Worm (Caenorhabditis elegans) whole organism, young adult: ENCODE measurements around the gene ptr-6.

ENCODE experiments used
- B0019.2 ChIP-seq: fragments of 200-800 bp; sonication (Bioruptor generic); conservative IDR thresholded peaks from 2 replicates; pipeline ENCODE4 v1.3.6; 2022; ENCODE audit warnings: missing genetic modification reagents, missing genetic modification characterization, missing compliant biosample characterization
- T07F8.4 ChIP-seq: sonication (generic microtip); optimal IDR thresholded peaks from 2 replicates; lab custom pipeline; 2016; ENCODE audit warnings: mild to moderate bottlenecking, missing genetic modification characterization, moderate library complexity, missing compliant biosample characterization
- akir-1 ChIP-seq: fragments of 200-800 bp; sonication (Bioruptor generic); optimal IDR thresholded peaks from 2 replicates; lab custom pipeline; 2018; ENCODE audit warnings: mild to moderate bottlenecking, missing genetic modification characterization, moderate library complexity, missing compliant biosample characterization
- ama-1 ChIP-seq, 3 experiments: fragments of 150-350 bp in 1 of 3; sonication (generic microtip) in 2 of 3; optimal IDR thresholded peaks; 2 replicates each; lab custom pipeline; 2014 to 2018; ENCODE audit warnings: missing biosample characterization in 2 of 3, missing genetic modification characterization in 2 of 3, missing genetic modification reagents in 2 of 3
- bed-2 ChIP-seq: fragments of 200-800 bp; sonication (Bioruptor generic); IDR thresholded peaks from 2 replicates; pipeline ENCODE4 v1.3.6; 2022; ENCODE audit warnings: missing genetic modification reagents, missing genetic modification characterization, missing compliant biosample characterization
- ceh-27 ChIP-seq: fragments of 200-800 bp; sonication (Bioruptor generic); optimal IDR thresholded peaks from 2 replicates; lab custom pipeline; 2018; ENCODE audit warnings: mild to moderate bottlenecking, missing genetic modification characterization, moderate library complexity, missing compliant biosample characterization
- let-526 ChIP-seq: fragments of 200-800 bp; sonication (Bioruptor generic); IDR thresholded peaks from 2 replicates; pipeline ENCODE4 v1.3.6; 2022; ENCODE audit warnings: missing genetic modification reagents, missing genetic modification characterization, missing compliant biosample characterization
- madf-10 ChIP-seq: sonication (generic microtip); optimal IDR thresholded peaks from 2 replicates; lab custom pipeline; 2016; ENCODE audit warnings: mild to moderate bottlenecking, missing genetic modification characterization, missing compliant biosample characterization
- nhr-27 ChIP-seq: fragments of 200-800 bp; sonication (Bioruptor generic); optimal IDR thresholded peaks from 2 replicates; lab custom pipeline; 2018; ENCODE audit warnings: mild to moderate bottlenecking, missing genetic modification characterization, moderate library complexity, missing compliant biosample characterization

DNA sequence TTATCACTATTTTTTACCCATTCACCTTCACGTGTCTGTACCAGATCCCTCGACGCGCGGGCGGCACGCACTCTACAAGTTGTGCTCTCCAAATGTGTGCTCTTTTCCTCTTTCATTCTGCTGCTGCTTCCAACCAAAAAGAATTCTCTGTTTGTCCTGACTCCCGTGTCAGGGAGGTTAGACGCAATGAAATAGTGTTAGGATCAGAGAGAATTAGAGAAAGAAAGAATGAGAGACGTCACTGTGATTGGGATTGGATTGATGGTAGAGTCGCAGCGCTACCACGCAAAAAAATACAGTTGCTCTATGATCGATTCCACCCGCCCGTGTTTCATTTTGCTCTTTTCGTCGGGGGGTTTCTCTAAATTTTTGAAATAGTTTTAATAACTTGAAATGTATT, 44.4 kb upstream of the ptr-6 start:
- TF ChIP-seq nhr-27 (tag; lab: Kevin White, UChicago) (no peak), ama-1 (optimal IDR thresholded peaks at IDR 0.05; lab: Kevin White, UChicago) (no peak), ama-1 (GFP tag; optimal IDR thresholded peaks at IDR 0.05; lab: Kevin White, UChicago) (no peak), B0019.2 (GFP tag; lab: Robert Waterston, UW) (no peak), ceh-27 (GFP tag; lab: Kevin White, UChicago) (no peak), bed-2 (GFP tag; lab: Robert Waterston, UW) (no peak), madf-10 (tag; lab: Kevin White, UChicago) (no peak), T07F8.4 (tag; lab: Kevin White, UChicago) (no peak), akir-1 (no peak), let-526 (GFP tag; lab: Robert Waterston, UW) (no peak)
